Worm (Caenorhabditis elegans) whole organism, late embryonic: Measurements from ENCODE around the gene R08D7.5.
A peak's percentile ranks its signal among the peaks of the same experiment; 100 is the strongest.

Experiments used
- C08G9.2 ChIP-seq: sonication (generic microtip); optimal IDR thresholded peaks from 2 replicates; lab custom pipeline; 2016; ENCODE audit warnings: mild to moderate bottlenecking, missing genetic modification characterization, moderate library complexity, missing compliant biosample characterization
- C38D4.7 ChIP-seq: fragments of 200-800 bp; sonication (Bioruptor generic); optimal IDR thresholded peaks from 2 replicates; lab custom pipeline; 2018; ENCODE audit warnings: mild to moderate bottlenecking, missing genetic modification characterization, moderate library complexity, missing compliant biosample characterization
- K02D7.2 ChIP-seq: sonication (generic microtip); optimal IDR thresholded peaks from 2 replicates; lab custom pipeline; 2017; ENCODE audit warnings: mild to moderate bottlenecking, missing genetic modification characterization, missing compliant biosample characterization
- K09A11.1 ChIP-seq: sonication (generic microtip); optimal IDR thresholded peaks from 2 replicates; lab custom pipeline; 2017; ENCODE audit warnings: antibody characterized with exemption, mild to moderate bottlenecking, missing genetic modification characterization, missing compliant biosample characterization; ENCODE audit not compliant: insufficient read depth
- Y22D7AL.16 ChIP-seq: sonication (generic microtip); optimal IDR thresholded peaks from 2 replicates; lab custom pipeline; 2016; ENCODE audit warnings: missing genetic modification characterization, missing compliant biosample characterization
- ceh-14 ChIP-seq: sonication (generic microtip); optimal IDR thresholded peaks from 2 replicates; lab custom pipeline; 2016; ENCODE audit warnings: missing genotype, missing genetic modification characterization, missing compliant biosample characterization
- ceh-2 ChIP-seq: sonication (generic microtip); optimal IDR thresholded peaks from 2 replicates; lab custom pipeline; 2016; ENCODE audit warnings: missing genotype, missing genetic modification characterization, missing compliant biosample characterization
- ceh-22 ChIP-seq: sonication (generic microtip); optimal IDR thresholded peaks from 2 replicates; lab custom pipeline; 2017; ENCODE audit warnings: missing biosample characterization, missing genetic modification characterization
- ceh-31 ChIP-seq: sonication (generic microtip); optimal IDR thresholded peaks from 2 replicates; lab custom pipeline; 2016; ENCODE audit warnings: missing genetic modification characterization, missing compliant biosample characterization
- ceh-45 ChIP-seq: fragments of 200-800 bp; sonication (Bioruptor generic); IDR thresholded peaks from 2 replicates; pipeline ENCODE4 v1.3.6; 2022; ENCODE audit warnings: missing genetic modification reagents, missing genetic modification characterization, missing compliant biosample characterization
- ceh-6 ChIP-seq: fragments of 200-800 bp; sonication (Bioruptor generic); optimal IDR thresholded peaks from 2 replicates; lab custom pipeline; 2018; ENCODE audit warnings: mild to moderate bottlenecking, missing genetic modification characterization, missing compliant biosample characterization
- ceh-9 ChIP-seq: sonication (generic microtip); optimal IDR thresholded peaks from 2 replicates; lab custom pipeline; 2016; ENCODE audit warnings: mild to moderate bottlenecking, missing genetic modification characterization, inconsistent platforms, missing compliant biosample characterization
- dmd-4 ChIP-seq: sonication (generic microtip); optimal IDR thresholded peaks from 2 replicates; lab custom pipeline; 2016; ENCODE audit warnings: borderline replicate concordance, missing genetic modification characterization, missing compliant biosample characterization
- dve-1 ChIP-seq: sonication (generic microtip); optimal IDR thresholded peaks from 2 replicates; lab custom pipeline; 2017; ENCODE audit warnings: antibody characterized with exemption, mild to moderate bottlenecking, missing genetic modification characterization, missing compliant biosample characterization
- elt-2 ChIP-seq: sonication (generic microtip); optimal IDR thresholded peaks from 2 replicates; lab custom pipeline; 2016; ENCODE audit warnings: missing genetic modification reagents, missing genetic modification characterization, missing compliant biosample characterization
- elt-4 ChIP-seq: sonication (generic microtip); optimal IDR thresholded peaks from 2 replicates; lab custom pipeline; 2016; ENCODE audit warnings: missing genetic modification characterization, missing compliant biosample characterization
- eyg-1 ChIP-seq: sonication (generic microtip); optimal IDR thresholded peaks from 2 replicates; lab custom pipeline; 2016; ENCODE audit warnings: missing genotype, missing genetic modification characterization, missing compliant biosample characterization
- fax-1 ChIP-seq: sonication (generic microtip); optimal IDR thresholded peaks from 2 replicates; lab custom pipeline; 2016; ENCODE audit warnings: missing genotype, missing genetic modification characterization, missing compliant biosample characterization
- hlh-13 ChIP-seq: fragments of 200-800 bp; sonication (Bioruptor generic); optimal IDR thresholded peaks from 2 replicates; lab custom pipeline; 2018; ENCODE audit warnings: mild to moderate bottlenecking, missing genetic modification characterization, missing compliant biosample characterization
- hlh-15 ChIP-seq: sonication (generic microtip); optimal IDR thresholded peaks from 2 replicates; lab custom pipeline; 2016; ENCODE audit warnings: missing genetic modification characterization, missing compliant biosample characterization
- hlh-30 ChIP-seq: sonication (generic microtip); optimal IDR thresholded peaks from 2 replicates; lab custom pipeline; 2017; ENCODE audit warnings: antibody characterized with exemption, missing genetic modification characterization, missing compliant biosample characterization; ENCODE audit not compliant: insufficient read depth
- hlh-6 ChIP-seq: sonication (generic microtip); optimal IDR thresholded peaks from 2 replicates; lab custom pipeline; 2016; ENCODE audit warnings: missing genotype, missing genetic modification characterization, missing compliant biosample characterization
- hlh-8 ChIP-seq: sonication (generic microtip); optimal IDR thresholded peaks from 2 replicates; lab custom pipeline; 2016; ENCODE audit warnings: missing genotype, missing genetic modification characterization, missing compliant biosample characterization
- lim-6 ChIP-seq: sonication (generic microtip); optimal IDR thresholded peaks from 2 replicates; lab custom pipeline; 2016; ENCODE audit warnings: missing genetic modification characterization, missing compliant biosample characterization
- madf-2 ChIP-seq: sonication (generic microtip); optimal IDR thresholded peaks from 2 replicates; lab custom pipeline; 2017; ENCODE audit warnings: missing genetic modification characterization, missing compliant biosample characterization
- mec-3 ChIP-seq: sonication (generic microtip); optimal IDR thresholded peaks from 2 replicates; lab custom pipeline; 2016; ENCODE audit warnings: borderline replicate concordance, missing genetic modification characterization, missing compliant biosample characterization
- odd-2 ChIP-seq: sonication (generic microtip); optimal IDR thresholded peaks from 2 replicates; lab custom pipeline; 2017; ENCODE audit warnings: antibody characterized with exemption, mild to moderate bottlenecking, missing genetic modification characterization, missing compliant biosample characterization
- pag-3 ChIP-seq: sonication (generic microtip); optimal IDR thresholded peaks from 2 replicates; lab custom pipeline; 2016; ENCODE audit warnings: missing compliant biosample characterization, missing genetic modification characterization, borderline replicate concordance
- pqm-1 ChIP-seq: sonication (generic microtip); optimal IDR thresholded peaks from 2 replicates; lab custom pipeline; 2016; ENCODE audit warnings: missing genetic modification characterization, missing compliant biosample characterization
- pros-1 ChIP-seq: fragments of 150-350 bp; optimal IDR thresholded peaks from 2 replicates; lab custom pipeline; 2014; ENCODE audit warnings: missing biosample characterization, missing genetic modification reagents, missing genetic modification characterization
- ref-2 ChIP-seq: sonication (generic microtip); optimal IDR thresholded peaks from 2 replicates; lab custom pipeline; 2016; ENCODE audit warnings: missing genetic modification characterization, missing compliant biosample characterization
- rnt-1 ChIP-seq: sonication (generic microtip); optimal IDR thresholded peaks from 2 replicates; lab custom pipeline; 2016; ENCODE audit warnings: missing genetic modification characterization, missing compliant biosample characterization
- sox-4 ChIP-seq: sonication (generic microtip); optimal IDR thresholded peaks from 2 replicates; lab custom pipeline; 2017; ENCODE audit warnings: mild to moderate bottlenecking, missing genetic modification characterization, inconsistent platforms, missing compliant biosample characterization
- syd-9 ChIP-seq: sonication (generic microtip); optimal IDR thresholded peaks from 2 replicates; lab custom pipeline; 2016; ENCODE audit warnings: mild to moderate bottlenecking, missing genetic modification characterization, moderate library complexity, missing compliant biosample characterization
- tbx-2 ChIP-seq: sonication (generic microtip); optimal IDR thresholded peaks from 2 replicates; lab custom pipeline; 2016; ENCODE audit warnings: missing genetic modification characterization, missing compliant biosample characterization
- tbx-7 ChIP-seq: sonication (generic microtip); optimal IDR thresholded peaks from 2 replicates; lab custom pipeline; 2016; ENCODE audit warnings: missing genotype, missing genetic modification characterization, missing compliant biosample characterization
- ttx-3 ChIP-seq: sonication (generic microtip); optimal IDR thresholded peaks from 2 replicates; lab custom pipeline; 2016; ENCODE audit warnings: missing genetic modification reagents, missing genetic modification characterization, missing compliant biosample characterization
- unc-3 ChIP-seq, 2 experiments: fragments of 200-800 bp in 1 of 2; sonication (Bioruptor generic) in 1 of 2; sonication (generic microtip) in 1 of 2; conservative IDR thresholded peaks in 1 of 2; optimal IDR thresholded peaks in 1 of 2; 2 replicates each; pipeline versions ENCODE4 v1.3.6 to Lab custom; 2016 to 2022; ENCODE audit warnings: missing compliant biosample characterization in 2 of 2, missing genetic modification characterization in 2 of 2, missing genetic modification reagents in 1 of 2
- unc-86 ChIP-seq: sonication (generic microtip); optimal IDR thresholded peaks from 2 replicates; lab custom pipeline; 2016; ENCODE audit warnings: missing genetic modification characterization, missing compliant biosample characterization
- zip-5 ChIP-seq: sonication (generic microtip); optimal IDR thresholded peaks from 2 replicates; lab custom pipeline; 2016; ENCODE audit warnings: missing genetic modification characterization, missing compliant biosample characterization
- ztf-16 ChIP-seq: sonication (generic microtip); optimal IDR thresholded peaks from 2 replicates; lab custom pipeline; 2017; ENCODE audit warnings: missing genetic modification characterization, missing compliant biosample characterization

The R08D7.5 gene

DNA sequence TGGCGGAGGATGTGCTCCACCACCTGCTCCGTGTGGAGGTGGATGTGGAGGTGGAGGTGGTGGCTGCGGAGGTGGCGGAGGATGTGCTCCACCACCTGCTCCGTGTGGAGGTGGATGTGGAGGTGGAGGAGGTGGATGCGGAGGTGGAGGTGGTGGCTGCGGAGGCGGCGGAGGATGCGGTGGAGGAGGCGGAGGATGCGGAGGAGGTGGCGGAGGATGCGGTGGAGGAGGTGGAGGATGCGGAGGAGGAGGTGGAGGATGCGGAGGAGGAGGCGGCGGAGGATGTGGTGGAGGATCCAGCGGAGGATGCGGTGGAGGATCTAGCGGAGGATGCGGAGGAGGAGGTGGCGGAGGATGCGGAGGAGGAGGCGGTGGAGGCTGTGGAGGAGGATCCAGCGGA, 11.5 kb upstream of the R08D7.5 start:
- TF ChIP-seq ceh-22 (tag; lab: Kevin White, UChicago) (no peak), fax-1 (no peak), K02D7.2 (no peak), lim-6 (tag; lab: Kevin White, UChicago) (no peak), pqm-1 (tag; lab: Kevin White, UChicago) (no peak), mec-3 (tag; lab: Kevin White, UChicago) (no peak), hlh-8 (tag; lab: Kevin White, UChicago) (no peak), ztf-16 (tag; lab: Kevin White, UChicago) (no peak), syd-9 (tag; lab: Kevin White, UChicago) (no peak), ceh-9 (tag; lab: Kevin White, UChicago) (no peak), ceh-14 (no peak), hlh-13 (GFP tag; lab: Kevin White, UChicago) (no peak), ttx-3 (no peak), hlh-6 (tag; lab: Kevin White, UChicago) (no peak), ceh-2 (tag; lab: Kevin White, UChicago) (no peak), odd-2 (tag; lab: Kevin White, UChicago) (no peak), K09A11.1 (tag; lab: Kevin White, UChicago) (no peak), elt-4 (tag; lab: Kevin White, UChicago) (no peak), C08G9.2 (tag; lab: Kevin White, UChicago) (no peak), ref-2 (tag; lab: Kevin White, UChicago) (no peak)

DNA sequence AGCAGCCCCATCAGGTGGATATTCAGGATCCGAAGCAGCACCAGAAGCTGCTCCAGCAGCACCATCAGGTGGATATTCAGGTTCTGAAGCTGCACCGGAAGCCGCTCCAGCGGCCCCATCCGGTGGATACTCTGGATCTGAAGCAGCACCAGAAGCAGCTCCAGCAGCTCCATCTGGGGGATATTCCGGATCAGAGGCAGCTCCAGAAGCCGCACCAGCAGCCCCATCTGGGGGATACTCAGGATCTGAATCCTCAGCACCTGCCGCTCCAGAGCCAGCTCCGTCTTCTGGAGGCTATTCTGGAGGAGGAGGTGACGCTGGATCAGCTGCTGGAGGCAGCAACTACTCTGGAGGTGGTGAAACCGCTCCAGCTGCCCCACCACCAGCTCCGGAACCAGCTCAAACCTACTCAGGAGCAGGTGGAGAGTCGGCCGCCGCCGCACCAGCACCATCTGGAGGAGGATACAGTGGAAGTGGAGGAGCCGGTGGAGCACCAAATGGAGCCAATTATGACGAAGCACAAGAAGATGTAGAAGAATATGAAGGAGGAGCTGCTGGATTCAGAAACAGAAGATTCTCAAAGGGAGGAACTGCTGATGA, 9.1 kb upstream of the R08D7.5 start:
- TF ChIP-seq pqm-1 (tag; lab: Kevin White, UChicago) = no peak
- TF ChIP-seq dve-1 = peak; percentile 43
- no peak for TF ChIP-seq eyg-1 (tag; lab: Kevin White, UChicago)

DNA sequence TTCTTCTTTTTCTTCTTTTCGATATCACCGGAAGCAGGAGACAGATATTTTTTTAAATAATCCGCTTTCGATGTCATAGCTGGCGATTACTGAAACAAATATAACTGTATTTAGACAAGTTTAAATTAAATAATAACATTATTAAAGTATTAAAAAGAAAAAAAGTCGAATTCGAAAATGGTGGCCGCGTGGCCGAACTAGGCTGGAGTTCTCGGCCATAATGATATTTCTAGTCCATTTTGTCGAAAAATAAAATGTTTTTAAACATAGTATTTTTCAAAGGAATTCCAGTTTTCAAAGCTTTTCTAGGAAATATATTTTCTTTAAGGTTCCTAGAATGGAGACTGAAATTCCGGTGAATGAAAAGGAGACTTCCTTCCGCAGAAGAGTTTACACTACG, 6.3 kb upstream of the R08D7.5 start, which contains the start of the genes bud-13 and rpap-2:
bud-13 (minus strand) TSS at position 89 of the 400 bp plus-strand sequence.
rpap-2 (plus strand) TSS at position 329 of the 400 bp plus-strand sequence.
- TF ChIP-seq tbx-7 (tag; lab: Kevin White, UChicago) (no peak), elt-2 (no peak), ceh-31 (peak; percentile 46), ceh-2 (tag; lab: Kevin White, UChicago) (peak; percentile 8), tbx-2 (tag; lab: Kevin White, UChicago) (peak; percentile 36), ceh-45 (GFP tag; lab: Robert Waterston, UW) (no peak), zip-5 (peak; percentile 15), hlh-8 (tag; lab: Kevin White, UChicago) (peak; percentile 22)
- TF ChIP-seq, all 69 proteins: peak for 5

DNA sequence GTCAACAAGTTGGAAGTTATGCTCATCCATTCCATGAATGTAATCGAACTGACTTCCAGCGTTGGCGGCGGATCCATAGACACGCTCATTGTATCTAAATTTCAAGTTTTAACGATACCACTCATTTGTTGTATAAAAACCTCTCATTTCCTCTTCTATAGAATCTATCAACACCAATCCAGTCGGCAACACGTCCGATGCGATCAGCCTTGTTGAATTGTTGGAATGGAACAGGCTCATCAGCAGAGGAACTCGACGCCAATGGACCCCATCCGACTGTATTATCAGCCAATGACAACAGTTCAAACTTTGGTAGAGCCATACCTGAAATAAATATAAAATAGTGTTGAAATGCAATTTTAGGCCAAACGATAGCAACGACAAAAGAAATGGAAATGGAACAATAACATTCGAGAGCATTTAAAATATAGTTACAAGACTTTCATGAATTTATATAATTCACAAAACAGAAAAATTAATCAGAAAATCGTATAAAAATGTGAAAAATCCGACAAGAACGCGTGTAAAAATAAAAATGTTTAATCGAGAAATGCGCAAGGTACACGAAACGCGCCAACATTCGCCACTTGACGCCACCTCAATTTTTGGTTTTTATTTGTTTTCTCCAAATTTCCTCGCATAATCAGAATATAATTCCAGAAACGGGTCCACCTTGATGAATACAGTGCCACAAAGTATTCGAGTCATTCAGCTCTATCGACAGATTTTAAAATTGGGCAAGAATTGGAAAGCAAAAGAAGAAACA, 2.5 kb upstream of the R08D7.5 start, which contains the start of the genes eif-3.D and R08D7.4:
eif-3.D (minus strand) TSS at position 324 of the 766 bp plus-strand sequence.
R08D7.4 (plus strand) TSS at position 638 of the 766 bp plus-strand sequence.
- no peak for TF ChIP-seq unc-86 (tag; lab: Kevin White, UChicago)
- TF ChIP-seq hlh-30 (tag; lab: Kevin White, UChicago) = no peak
- no peak for TF ChIP-seq C08G9.2 (tag; lab: Kevin White, UChicago)
- TF ChIP-seq odd-2 (tag; lab: Kevin White, UChicago) = no peak
- TF ChIP-seq hlh-15 = peak; percentile 57
- peak; percentile 58 for TF ChIP-seq ceh-14
- no peak for TF ChIP-seq pag-3 (tag; lab: Kevin White, UChicago)
- no peak for TF ChIP-seq rnt-1 (tag; lab: Kevin White, UChicago)
- TF ChIP-seq sox-4 (tag; lab: Kevin White, UChicago) = peak; percentile 31
- peak; percentile 61 for TF ChIP-seq syd-9 (tag; lab: Kevin White, UChicago)
- TF ChIP-seq ceh-6 (GFP tag; lab: Kevin White, UChicago) = no peak
- no peak for TF ChIP-seq Y22D7AL.16 (tag; lab: Kevin White, UChicago)
- no peak for TF ChIP-seq mec-3 (tag; lab: Kevin White, UChicago)
- peak; percentile 3 for TF ChIP-seq C38D4.7 (GFP tag; lab: Kevin White, UChicago)
- TF ChIP-seq dmd-4 (tag; lab: Kevin White, UChicago) = no peak
- TF ChIP-seq zip-5 = no peak
- no peak for TF ChIP-seq lim-6 (tag; lab: Kevin White, UChicago)
- no peak for TF ChIP-seq pros-1 (tag; lab: Kevin White, UChicago)
- TF ChIP-seq unc-3 (GFP tag; conservative IDR thresholded peaks at IDR 0.05; lab: Robert Waterston, UW) = no peak
- TF ChIP-seq unc-3 (tag; optimal IDR thresholded peaks at IDR 0.05; lab: Kevin White, UChicago) = peak; percentile 3
- TF ChIP-seq ceh-2 (tag; lab: Kevin White, UChicago) = peak; percentile 36
- TF ChIP-seq eyg-1 (tag; lab: Kevin White, UChicago) = no peak
- no peak for TF ChIP-seq ceh-45 (GFP tag; lab: Robert Waterston, UW)
- no peak for TF ChIP-seq K02D7.2
- no peak for TF ChIP-seq ztf-16 (tag; lab: Kevin White, UChicago)
- peak; percentile 48 for TF ChIP-seq madf-2 (tag; lab: Kevin White, UChicago)
- TF ChIP-seq tbx-2 (tag; lab: Kevin White, UChicago) = peak; percentile 54
